Fruit fly (Drosophila melanogaster) whole organism, embryonic: ENCODE data around the gene gNacalpha.

Experiments used
- B-H2 ChIP-seq: fragments of 200-800 bp; sonication (Bioruptor generic); optimal IDR thresholded peaks from 2 replicates; lab custom pipeline; 2018; ENCODE audit warnings: missing biosample characterization, mild to moderate bottlenecking, missing genetic modification characterization
- Bgb ChIP-seq: fragments of 200-800 bp; sonication (Bioruptor generic); IDR thresholded peaks from 2 replicates; pipeline ENCODE4 v1.3.6; 2022; ENCODE audit warnings: missing biosample characterization, missing genetic modification characterization; ENCODE audit not compliant: partially characterized antibody
- Bteb2 ChIP-seq: fragments of 200-800 bp; sonication (Bioruptor generic); optimal IDR thresholded peaks from 2 replicates; lab custom pipeline; 2016; ENCODE audit warnings: missing biosample characterization, missing genetic modification characterization
- CG10267 ChIP-seq: fragments of 200-800 bp; sonication (Bioruptor generic); optimal IDR thresholded peaks from 2 replicates; lab custom pipeline; 2018; ENCODE audit warnings: missing biosample characterization, mild to moderate bottlenecking, missing genetic modification characterization, moderate library complexity
- CG11456 ChIP-seq: fragments of 200-800 bp; sonication (Bioruptor generic); IDR thresholded peaks from 3 replicates; pipeline ENCODE4 v1.3.6; 2022; ENCODE audit warnings: missing biosample characterization, missing genetic modification characterization
- CG12071 ChIP-seq: fragments of 200-800 bp; sonication (Bioruptor generic); optimal IDR thresholded peaks from 3 replicates; lab custom pipeline; 2018; ENCODE audit warnings: missing biosample characterization, mild to moderate bottlenecking, missing genetic modification characterization
- CG13894 ChIP-seq: fragments of 200-800 bp; sonication (Bioruptor generic); optimal IDR thresholded peaks from 3 replicates; lab custom pipeline; 2018; ENCODE audit warnings: missing biosample characterization, mild to moderate bottlenecking, missing genetic modification characterization, moderate library complexity
- CG15479 ChIP-seq: fragments of 200-800 bp; sonication (Bioruptor generic); optimal IDR thresholded peaks from 3 replicates; lab custom pipeline; 2019; ENCODE audit warnings: missing biosample characterization, mild to moderate bottlenecking, missing genetic modification characterization, moderate library complexity
- CG15601 ChIP-seq: fragments of 200-800 bp; sonication (Bioruptor generic); optimal IDR thresholded peaks from 3 replicates; lab custom pipeline; 2019; ENCODE audit warnings: missing biosample characterization, mild to moderate bottlenecking, missing genetic modification characterization, moderate library complexity
- CG1603 ChIP-seq: fragments of 200-800 bp; sonication (Bioruptor generic); optimal IDR thresholded peaks from 2 replicates; lab custom pipeline; 2019; ENCODE audit warnings: missing biosample characterization, mild to moderate bottlenecking, missing genetic modification characterization, moderate library complexity
- CG16863 ChIP-seq: fragments of 200-800 bp; sonication (Bioruptor generic); optimal IDR thresholded peaks from 3 replicates; lab custom pipeline; 2016; ENCODE audit warnings: missing biosample characterization, missing genetic modification characterization
- CG17359 ChIP-seq: fragments of 200-800 bp; sonication (Bioruptor generic); optimal IDR thresholded peaks from 3 replicates; lab custom pipeline; 2018; ENCODE audit warnings: missing biosample characterization, mild to moderate bottlenecking, missing genetic modification characterization, moderate library complexity
- CG2116 ChIP-seq: fragments of 200-800 bp; sonication (Bioruptor generic); optimal IDR thresholded peaks from 3 replicates; lab custom pipeline; 2018; ENCODE audit warnings: missing biosample characterization, mild to moderate bottlenecking, missing genetic modification characterization
- CG2199 ChIP-seq: fragments of 200-800 bp; sonication (Bioruptor generic); IDR thresholded peaks from 3 replicates; pipeline ENCODE4 v1.3.6; 2022; ENCODE audit warnings: missing biosample characterization, missing genetic modification characterization
- CG2712 ChIP-seq: fragments of 200-800 bp; optimal IDR thresholded peaks from 3 replicates; lab custom pipeline; 2019; ENCODE audit warnings: missing biosample characterization, mild to moderate bottlenecking, missing genetic modification characterization, moderate library complexity
- CG32767 ChIP-seq: fragments of 200-800 bp; sonication (Bioruptor generic); IDR thresholded peaks from 2 replicates; pipeline ENCODE4 v1.3.6; 2022; ENCODE audit warnings: missing biosample characterization, missing genetic modification characterization
- CG3847 ChIP-seq: fragments of 200-800 bp; sonication (Bioruptor generic); IDR thresholded peaks from 2 replicates; pipeline ENCODE4 v1.3.6; 2022; ENCODE audit warnings: missing biosample characterization, missing genetic modification characterization
- CG42726 ChIP-seq: fragments of 200-800 bp; sonication (Bioruptor generic); IDR thresholded peaks from 2 replicates; pipeline ENCODE4 v1.3.6; 2022; ENCODE audit warnings: missing biosample characterization, missing genetic modification characterization; ENCODE audit not compliant: partially characterized antibody
- CG4617 ChIP-seq: fragments of 200-800 bp; sonication (Bioruptor generic); optimal IDR thresholded peaks from 3 replicates; lab custom pipeline; 2016; ENCODE audit warnings: missing biosample characterization, missing genetic modification characterization, borderline replicate concordance
- CG6791 ChIP-seq: fragments of 200-800 bp; sonication (Bioruptor generic); IDR thresholded peaks from 3 replicates; pipeline ENCODE4 v1.3.6; 2022; ENCODE audit warnings: missing biosample characterization, missing genetic modification characterization; ENCODE audit not compliant: partially characterized antibody
- CG6813 ChIP-seq: fragments of 200-800 bp; sonication (Bioruptor generic); optimal IDR thresholded peaks from 2 replicates; lab custom pipeline; 2017; ENCODE audit warnings: missing biosample characterization, missing genetic modification characterization, mild to moderate bottlenecking, moderate library complexity, missing genetic modification reagents
- CG7372 ChIP-seq: fragments of 200-800 bp; sonication (Bioruptor generic); IDR thresholded peaks from 2 replicates; pipeline ENCODE4 v1.3.6; 2022; ENCODE audit warnings: missing biosample characterization, missing genetic modification characterization
- CG8290 ChIP-seq, 3 experiments: fragments of 200-800 bp; sonication (Bioruptor generic); optimal IDR thresholded peaks; 2 replicates each; lab custom pipeline; 2016 to 2019; ENCODE audit warnings: missing biosample characterization in 3 of 3, missing genetic modification characterization in 3 of 3, mild to moderate bottlenecking in 2 of 3, moderate library complexity in 1 of 3
- CG8478 ChIP-seq: fragments of >200 bp; optimal IDR thresholded peaks from 2 replicates; lab custom pipeline; 2018
- CG9932 ChIP-seq: fragments of 200-800 bp; sonication (Bioruptor generic); IDR thresholded peaks from 2 replicates; pipeline ENCODE4 v1.3.6; 2022; ENCODE audit warnings: missing biosample characterization, missing genetic modification characterization
- CTCF ChIP-seq: fragments of 200-800 bp; sonication (Bioruptor generic); optimal IDR thresholded peaks from 2 replicates; lab custom pipeline; 2017; ENCODE audit warnings: missing biosample characterization, mild to moderate bottlenecking, missing genetic modification characterization, moderate library complexity
- Dip2 ChIP-seq: fragments of 200-800 bp; sonication (Bioruptor generic); IDR thresholded peaks from 2 replicates; pipeline ENCODE4 v1.3.6; 2022; ENCODE audit warnings: missing biosample characterization, missing genetic modification characterization
- Dp ChIP-seq: fragments of 200-800 bp; sonication (Bioruptor generic); optimal IDR thresholded peaks from 2 replicates; lab custom pipeline; 2018; ENCODE audit warnings: missing biosample characterization, mild to moderate bottlenecking, missing genetic modification characterization, moderate library complexity
- Hey ChIP-seq: fragments of 200-800 bp; sonication (Bioruptor generic); optimal IDR thresholded peaks from 3 replicates; lab custom pipeline; 2018; ENCODE audit warnings: missing biosample characterization, mild to moderate bottlenecking, missing genetic modification characterization
- Lhr ChIP-seq: fragments of 200-800 bp; sonication (Bioruptor generic); optimal IDR thresholded peaks from 3 replicates; lab custom pipeline; 2017; ENCODE audit warnings: mild to moderate bottlenecking, missing biosample characterization, missing genetic modification reagents, missing genetic modification characterization
- Lim3 ChIP-seq: fragments of 200-800 bp; sonication (Bioruptor generic); IDR thresholded peaks from 2 replicates; pipeline ENCODE4 v1.3.6; 2022; ENCODE audit warnings: missing biosample characterization, missing genetic modification characterization
- MBD-R2 ChIP-seq: fragments of 200-800 bp; sonication (Bioruptor generic); IDR thresholded peaks from 2 replicates; pipeline ENCODE4 v1.3.6; 2022; ENCODE audit warnings: missing biosample characterization, missing genetic modification characterization
- Med ChIP-seq: fragments of 200-800 bp; sonication (Bioruptor generic); peaks from one replicate; lab custom pipeline; 2016; ENCODE audit warnings: missing biosample characterization, missing genetic modification characterization, mild to moderate bottlenecking, inconsistent platforms, moderate library complexity
- Myb ChIP-seq: fragments of 200-800 bp; sonication (Bioruptor generic); optimal IDR thresholded peaks from 2 replicates; lab custom pipeline; 2016; ENCODE audit warnings: missing biosample characterization, missing genetic modification characterization
- Opbp ChIP-seq: fragments of 200-800 bp; sonication (Bioruptor generic); IDR thresholded peaks from 3 replicates; pipeline ENCODE4 v1.3.6; 2022; ENCODE audit warnings: missing biosample characterization, missing genetic modification characterization; ENCODE audit not compliant: partially characterized antibody
- Pdp1 ChIP-seq, 2 experiments: fragments of 200-800 bp; sonication (Bioruptor generic); optimal IDR thresholded peaks; 3 replicates each; lab custom pipeline; 2016; ENCODE audit warnings: missing biosample characterization in 2 of 2, missing genetic modification characterization in 2 of 2, mild to moderate bottlenecking in 1 of 2, moderate library complexity in 1 of 2
- Stat92E ChIP-seq, 3 experiments: fragments of >200 bp in 2 of 3; fragments of 200-800 bp in 1 of 3; sonication (Bioruptor generic) in 1 of 3; optimal IDR thresholded peaks; 2 replicates each; lab custom pipeline; 2017 to 2019; ENCODE audit warnings: missing biosample characterization in 3 of 3, missing genetic modification characterization in 3 of 3, mild to moderate bottlenecking in 1 of 3, moderate library complexity in 1 of 3
- Vsx1 ChIP-seq: fragments of 200-800 bp; sonication (Bioruptor generic); optimal IDR thresholded peaks from 2 replicates; lab custom pipeline; 2017; ENCODE audit warnings: missing biosample characterization, mild to moderate bottlenecking, missing genetic modification characterization, missing genetic modification reagents
- abd-A ChIP-seq: fragments of 200-800 bp; sonication (Bioruptor generic); optimal IDR thresholded peaks from 3 replicates; lab custom pipeline; 2019; ENCODE audit warnings: missing biosample characterization, mild to moderate bottlenecking, missing genetic modification characterization, moderate library complexity
- btn ChIP-seq: fragments of 200-800 bp; sonication (Bioruptor generic); optimal IDR thresholded peaks from 2 replicates; lab custom pipeline; 2016; ENCODE audit warnings: missing biosample characterization, missing genetic modification characterization
- cad ChIP-seq: fragments of >200 bp; optimal IDR thresholded peaks from 2 replicates; lab custom pipeline; 2017; ENCODE audit warnings: missing biosample characterization, missing genetic modification characterization
- danr ChIP-seq: fragments of 200-800 bp; sonication (Bioruptor generic); IDR thresholded peaks from 2 replicates; pipeline ENCODE4 v1.3.6; 2022; ENCODE audit warnings: missing biosample characterization, missing genetic modification characterization
- ewg ChIP-seq: fragments of 200-800 bp; sonication (Bioruptor generic); optimal IDR thresholded peaks from 3 replicates; lab custom pipeline; 2017; ENCODE audit warnings: mild to moderate bottlenecking, missing biosample characterization, missing genetic modification reagents, missing genetic modification characterization
- gce ChIP-seq: fragments of 200-800 bp; sonication (Bioruptor generic); IDR thresholded peaks from 3 replicates; pipeline ENCODE4 v1.3.6; 2022; ENCODE audit warnings: missing biosample characterization, missing genetic modification characterization
- h ChIP-seq: fragments of >200 bp; optimal IDR thresholded peaks from 2 replicates; lab custom pipeline; 2017
- insv ChIP-seq, 2 experiments: fragments of 200-800 bp; sonication (Bioruptor generic); optimal IDR thresholded peaks; 3 replicates each; lab custom pipeline; 2016 to 2018; ENCODE audit warnings: missing biosample characterization in 2 of 2, missing genetic modification characterization in 2 of 2
- knrl ChIP-seq: fragments of 200-800 bp; sonication (Bioruptor generic); IDR thresholded peaks from 3 replicates; pipeline ENCODE4 v1.3.6; 2022; ENCODE audit warnings: missing biosample characterization, missing genetic modification characterization; ENCODE audit not compliant: partially characterized antibody
- pita ChIP-seq: fragments of 200-800 bp; sonication (Bioruptor generic); optimal IDR thresholded peaks from 2 replicates; lab custom pipeline; 2017; ENCODE audit warnings: missing biosample characterization, mild to moderate bottlenecking, missing genetic modification characterization
- ranshi ChIP-seq: fragments of 200-800 bp; sonication (Bioruptor generic); IDR thresholded peaks from 2 replicates; pipeline ENCODE4 v1.3.6; 2022; ENCODE audit warnings: missing biosample characterization, missing genetic modification characterization
- trem ChIP-seq: fragments of 200-800 bp; optimal IDR thresholded peaks from 3 replicates; lab custom pipeline; 2019; ENCODE audit warnings: missing biosample characterization, mild to moderate bottlenecking, missing genetic modification characterization, moderate library complexity

Gene gNacalpha

DNA sequence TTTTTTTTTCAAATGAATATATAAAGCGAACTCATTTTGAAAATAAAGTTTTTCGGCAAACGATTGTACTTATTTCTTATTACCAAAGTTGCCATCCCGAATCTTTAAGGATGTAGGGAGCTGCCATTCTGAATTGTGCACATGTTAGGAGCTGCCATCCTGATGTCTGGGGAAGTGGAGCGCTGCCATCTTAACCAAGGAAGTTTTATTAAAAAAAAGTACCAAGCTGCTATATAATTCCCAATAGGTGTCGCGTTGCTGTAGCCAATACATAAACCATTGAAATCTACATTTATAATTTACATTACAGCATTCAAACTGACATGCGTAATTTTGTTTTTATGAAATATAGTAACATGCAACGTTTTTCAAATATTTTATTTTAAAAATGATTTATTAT lies 30.5 kb upstream of the gNacalpha start (continued):
- TF ChIP-seq CG13894 (tag; lab: Kevin White, UChicago) (peak; percentile 35), CG15601 (tag; lab: Kevin White, UChicago) (peak; percentile 6), CG7372 (GFP tag; lab: Robert Waterston, UW) (no peak), Bteb2 (GFP tag; lab: Kevin White, UChicago) (no peak), CG17359 (no peak), knrl (GFP tag; lab: Robert Waterston, UW) (peak; percentile 48; the same call in 1 of the 3 replicates), ranshi (GFP tag; lab: Robert Waterston, UW) (no peak), CG6791 (GFP tag; lab: Robert Waterston, UW) (peak; percentile 79), B-H2 (no peak), abd-A (no peak), CG8478 (lab: Kevin White, UChicago) (peak; percentile 59), CG3847 (GFP tag; lab: Robert Waterston, UW) (peak; percentile 74), Lhr (GFP tag; lab: Kevin White, UChicago) (peak; percentile 73), CG32767 (GFP tag; lab: Robert Waterston, UW) (no peak), Stat92E (GFP tag; optimal IDR thresholded peaks at IDR 0.05; lab: Kevin White, UChicago) (no peak), Med (peak; percentile 55), CG8290 (GFP tag; optimal IDR thresholded peaks at IDR 0.05; lab: Kevin White, UChicago) (no peak), CG8290 (tag; optimal IDR thresholded peaks at IDR 0.05; lab: Kevin White, UChicago) (peak in 1 of 2 experiments; percentile 39), CG42726 (GFP tag; lab: Robert Waterston, UW) (peak; percentile 76), Dp (peak; percentile 24), Vsx1 (GFP tag; lab: Kevin White, UChicago) (no peak), ewg (GFP tag; lab: Kevin White, UChicago) (peak; percentile 18), CG15479 (GFP tag; lab: Kevin White, UChicago) (no peak), cad (GFP tag; lab: Kevin White, UChicago) (no peak), CG2712 (peak; percentile 5), CG2116 (peak; percentile 75), Myb (peak; percentile 36), CG6813 (GFP tag; lab: Kevin White, UChicago) (no peak), insv (GFP tag; optimal IDR thresholded peaks at IDR 0.05; lab: Kevin White, UChicago) (peak in 1 of 2 experiments; percentile 82), Lim3 (GFP tag; lab: Robert Waterston, UW) (no peak), h (no peak), CG2199 (GFP tag; lab: Robert Waterston, UW) (peak; percentile 14; the same call in 1 of the 3 replicates), CG11456 (GFP tag; lab: Robert Waterston, UW) (0 out of 3 replicates have a peak, but pooled peaks have one; percentile 24), CG9932 (GFP tag; lab: Robert Waterston, UW) (peak; percentile 39), CG4617 (no peak), CG10267 (tag; lab: Kevin White, UChicago) (peak; percentile 12), pita (GFP tag; lab: Kevin White, UChicago) (peak; percentile 81), Dip2 (no peak), CTCF (peak; percentile 91), gce (GFP tag; lab: Robert Waterston, UW) (no peak), Bgb (peak; percentile 56), Hey (tag; lab: Kevin White, UChicago) (no peak), trem (tag; lab: Kevin White, UChicago) (peak; percentile 89), danr (no peak), MBD-R2 (peak; percentile 30; the same call in 1 of the 2 replicates), Pdp1 (GFP tag; optimal IDR thresholded peaks at IDR 0.05; lab: Kevin White, UChicago) (peak in 1 of 2 experiments; percentile 71), Opbp (GFP tag; lab: Robert Waterston, UW) (peak; percentile 45; the same call in 1 of the 3 replicates), CG16863 (GFP tag; lab: Kevin White, UChicago) (no peak), CG1603 (tag; lab: Kevin White, UChicago) (peak; percentile 50), btn (GFP tag; lab: Kevin White, UChicago) (no peak), CG12071 (GFP tag; lab: Kevin White, UChicago) (no peak)
